Worm (Caenorhabditis elegans): ENCODE measurements around the gene F23D12.7.

The F23D12.7 gene

ce11 chrX:14478743-14479428 lies 25.3 kb upstream of the F23D12.7 start, which contains the start of gene M163.11 (continued):
- TF ChIP-seq ceh-88 (GFP tag; IDR thresholded peaks at IDR 0.05) (no peak), pqm-1 (tag; optimal IDR thresholded peaks at IDR 0.05) (no peak), nhr-84 (tag; optimal IDR thresholded peaks at IDR 0.05) (no peak), alr-1 (tag; optimal IDR thresholded peaks at IDR 0.05; ENCODE audit: borderline replicate concordance) (no peak), snpc-4 (tag; optimal IDR thresholded peaks at IDR 0.05) (peak; percentile 49), nhr-90 (tag; optimal IDR thresholded peaks at IDR 0.05; ENCODE audit: poor library complexity) (peak; percentile 54), tbx-2 (tag; optimal IDR thresholded peaks at IDR 0.05) (no peak), ceh-63 (GFP tag; optimal IDR thresholded peaks at IDR 0.05) (no peak), mef-2 (tag; optimal IDR thresholded peaks at IDR 0.05) (no peak), ztf-4 (tag; optimal IDR thresholded peaks at IDR 0.05) (no peak), lin-14 (GFP tag; optimal IDR thresholded peaks at IDR 0.05) (peak; percentile 6), nhr-47 (tag; optimal IDR thresholded peaks at IDR 0.05) (peak; percentile 16), nhr-20 (tag; optimal IDR thresholded peaks at IDR 0.05) (peak; percentile 55), fkh-10 (GFP tag; optimal IDR thresholded peaks at IDR 0.05) (no peak), ztf-11 (tag; optimal IDR thresholded peaks at IDR 0.05) (no peak), nhr-19 (GFP tag; conservative IDR thresholded peaks at IDR 0.05) (peak; percentile 58), lin-15B (tag; optimal IDR thresholded peaks at IDR 0.05) (no peak), jun-1 (tag; optimal IDR thresholded peaks at IDR 0.05) (no peak), tlp-1 (tag; optimal IDR thresholded peaks at IDR 0.05) (no peak), ceh-8 (GFP tag; optimal IDR thresholded peaks at IDR 0.05) (no peak), lsy-2 (tag; optimal IDR thresholded peaks at IDR 0.05) (no peak), sox-4 (tag; optimal IDR thresholded peaks at IDR 0.05) (no peak), unc-130 (tag; optimal IDR thresholded peaks at IDR 0.05) (no peak), hlh-4 (tag; optimal IDR thresholded peaks at IDR 0.05) (no peak), egl-27 (tag; optimal IDR thresholded peaks at IDR 0.05) (no peak), nhr-237 (tag; optimal IDR thresholded peaks at IDR 0.05) (no peak), elt-2 (tag; optimal IDR thresholded peaks at IDR 0.05) (peak; percentile 24), snu-23 (GFP tag; optimal IDR thresholded peaks at IDR 0.05) (peak; percentile 50)

- no peak for TF ChIP-seq mab-9 (GFP tag; IDR thresholded peaks at IDR 0.05)
- TF ChIP-seq C16A3.4 (tag; optimal IDR thresholded peaks at IDR 0.05), result no peak
- no peak for TF ChIP-seq unc-30 (tag; optimal IDR thresholded peaks at IDR 0.05)
- no peak for TF ChIP-seq ceh-63 (GFP tag; optimal IDR thresholded peaks at IDR 0.05)
- TF ChIP-seq nhr-77 (tag; optimal IDR thresholded peaks at IDR 0.05), result no peak
- no peak for TF ChIP-seq lin-13 (GFP tag; optimal IDR thresholded peaks at IDR 0.05)
- peak; percentile 32 for TF ChIP-seq pax-3 (tag; optimal IDR thresholded peaks at IDR 0.05)
- TF ChIP-seq xbp-1 (tag; optimal IDR thresholded peaks at IDR 0.05), result peak; percentile 27
- no peak for TF ChIP-seq nhr-84 (tag; optimal IDR thresholded peaks at IDR 0.05)
- no peak for TF ChIP-seq hlh-17 (GFP tag; optimal IDR thresholded peaks at IDR 0.05; ENCODE audit: borderline replicate concordance)
- TF ChIP-seq mef-2 (tag; optimal IDR thresholded peaks at IDR 0.05), result no peak
- no peak for TF ChIP-seq nhr-28 (tag; optimal IDR thresholded peaks at IDR 0.05)
- TF ChIP-seq aly-2 (tag; optimal IDR thresholded peaks at IDR 0.05), result no peak
- TF ChIP-seq C34B4.2 (tag; optimal IDR thresholded peaks at IDR 0.05), result no peak
- TF ChIP-seq elt-2 (tag; optimal IDR thresholded peaks at IDR 0.05), result no peak
- TF ChIP-seq swsn-7 (tag; optimal IDR thresholded peaks at IDR 0.05), result peak; percentile 67
- TF ChIP-seq dpl-1 (GFP tag; optimal IDR thresholded peaks at IDR 0.05), result no peak
- no peak for TF ChIP-seq sup-37 (GFP tag; optimal IDR thresholded peaks at IDR 0.05)
- peak; percentile 76 for TF ChIP-seq nhr-47 (tag; optimal IDR thresholded peaks at IDR 0.05)
- no peak for TF ChIP-seq fos-1 (tag; optimal IDR thresholded peaks at IDR 0.05)
- peak; percentile 72 for TF ChIP-seq zip-4 (GFP tag; optimal IDR thresholded peaks at IDR 0.05)
- TF ChIP-seq nhr-237 (tag; optimal IDR thresholded peaks at IDR 0.05), result no peak
- TF ChIP-seq ceh-90 (tag; optimal IDR thresholded peaks at IDR 0.05), result no peak
- no peak for TF ChIP-seq blmp-1 (tag; optimal IDR thresholded peaks at IDR 0.05)
- TF ChIP-seq nhr-85 (tag), result no peak
- TF ChIP-seq efl-3 (GFP tag; optimal IDR thresholded peaks at IDR 0.05), result no peak
- TF ChIP-seq jun-1 (tag; optimal IDR thresholded peaks at IDR 0.05), result peak; percentile 33
- no peak for TF ChIP-seq ets-5 (GFP tag; IDR thresholded peaks at IDR 0.05)
- TF ChIP-seq unc-98 (GFP tag; IDR thresholded peaks at IDR 0.05), result no peak
- TF ChIP-seq ztf-11 (tag; optimal IDR thresholded peaks at IDR 0.05), result no peak
- no peak for TF ChIP-seq sptf-1 (tag; optimal IDR thresholded peaks at IDR 0.05)
Measured at ce11 chrX:14478193-14478592, 24.6 kb upstream of the F23D12.7 start.

All from whole organism, L1 larva.